Worm (Caenorhabditis elegans) whole organism, L4 larva: ENCODE results near the gene Y39A1C.1.
A peak's percentile ranks its signal among the peaks of the same experiment; 100 is the strongest.

Experiments used
- F26F4.8 ChIP-seq: fragments of 200-800 bp; sonication (Bioruptor generic); conservative IDR thresholded peaks from 2 replicates; pipeline ENCODE4 v1.3.6; 2022; ENCODE audit warnings: missing genetic modification characterization, missing compliant biosample characterization
- aha-1 ChIP-seq: fragments of 150-350 bp; peaks from one replicate; lab custom pipeline; 2014; ENCODE audit warnings: missing biosample characterization, missing genetic modification characterization
- aly-2 ChIP-seq: sonication (generic microtip); optimal IDR thresholded peaks from 2 replicates; lab custom pipeline; 2018; ENCODE audit warnings: missing biosample characterization, missing genetic modification characterization
- ama-1 ChIP-seq: fragments of 150-350 bp; optimal IDR thresholded peaks from 2 replicates; lab custom pipeline; 2014; ENCODE audit warnings: inconsistent platforms, mixed read lengths
- arid-1 ChIP-seq: fragments of 200-800 bp; sonication (Bioruptor generic); conservative IDR thresholded peaks from 2 replicates; pipeline ENCODE4 v1.3.6; 2022; ENCODE audit warnings: missing genetic modification reagents, missing genetic modification characterization, missing compliant biosample characterization
- ces-1 ChIP-seq: fragments of 150-350 bp; sonication (generic microtip); optimal IDR thresholded peaks from 4 replicates; lab custom pipeline; 2014; ENCODE audit warnings: missing biosample characterization, missing genetic modification reagents, missing genetic modification characterization
- ctbp-1 ChIP-seq: fragments of 200-800 bp; sonication (Bioruptor generic); IDR thresholded peaks from 2 replicates; pipeline ENCODE4 v1.3.6; 2022; ENCODE audit warnings: missing genetic modification reagents, missing genetic modification characterization, missing compliant biosample characterization
- daf-12 ChIP-seq: fragments of 150-350 bp; optimal IDR thresholded peaks from 2 replicates; lab custom pipeline; 2014; ENCODE audit warnings: missing biosample characterization, missing genetic modification reagents, missing genetic modification characterization
- daf-8 ChIP-seq: fragments of 200-800 bp; sonication (Bioruptor generic); IDR thresholded peaks from 2 replicates; pipeline ENCODE4 v1.3.6; 2022; ENCODE audit warnings: missing genetic modification characterization, missing compliant biosample characterization
- dmd-6 ChIP-seq: fragments of 200-800 bp; sonication (Bioruptor generic); IDR thresholded peaks from 2 replicates; pipeline ENCODE4 v1.3.6; 2022; ENCODE audit warnings: missing genetic modification reagents, missing genetic modification characterization, missing compliant biosample characterization
- dmd-8 ChIP-seq: fragments of 200-800 bp; sonication (Bioruptor generic); IDR thresholded peaks from 2 replicates; pipeline ENCODE4 v1.3.6; 2022; ENCODE audit warnings: missing genetic modification characterization, missing compliant biosample characterization
- dmd-9 ChIP-seq: fragments of 200-800 bp; sonication (Bioruptor generic); IDR thresholded peaks from 2 replicates; pipeline ENCODE4 v1.3.6; 2022; ENCODE audit warnings: missing genetic modification reagents, missing genetic modification characterization, missing compliant biosample characterization
- dpl-1 ChIP-seq: fragments of 150-350 bp; optimal IDR thresholded peaks from 2 replicates; lab custom pipeline; 2014; ENCODE audit warnings: missing biosample characterization, missing genetic modification reagents, missing genetic modification characterization
- dve-1 ChIP-seq: sonication (generic microtip); optimal IDR thresholded peaks from 2 replicates; lab custom pipeline; 2017; ENCODE audit warnings: antibody characterized with exemption, mild to moderate bottlenecking, missing genetic modification characterization, missing compliant biosample characterization; ENCODE audit not compliant: insufficient read depth
- egl-27 ChIP-seq: sonication (generic microtip); optimal IDR thresholded peaks from 3 replicates; lab custom pipeline; 2017; ENCODE audit warnings: missing biosample characterization, missing genetic modification reagents, missing genetic modification characterization
- fos-1 ChIP-seq: fragments of 150-350 bp; optimal IDR thresholded peaks from 2 replicates; lab custom pipeline; 2014; ENCODE audit warnings: missing biosample characterization, missing genetic modification characterization
- gei-8 ChIP-seq: fragments of 200-800 bp; sonication (Bioruptor generic); optimal IDR thresholded peaks from 2 replicates; lab custom pipeline; 2018; ENCODE audit warnings: mild to moderate bottlenecking, missing genetic modification characterization, missing compliant biosample characterization
- hlh-30 ChIP-seq: sonication (generic microtip); optimal IDR thresholded peaks from 2 replicates; lab custom pipeline; 2017; ENCODE audit warnings: antibody characterized with exemption, mild to moderate bottlenecking, missing genetic modification characterization, missing compliant biosample characterization; ENCODE audit not compliant: insufficient read depth
- lim-7 ChIP-seq: fragments of 200-800 bp; sonication (Bioruptor generic); IDR thresholded peaks from 2 replicates; pipeline ENCODE4 v1.3.6; 2022; ENCODE audit warnings: missing genetic modification characterization, missing compliant biosample characterization
- lin-15B ChIP-seq: fragments of 150-350 bp; sonication (generic microtip); optimal IDR thresholded peaks from 3 replicates; lab custom pipeline; 2014; ENCODE audit warnings: missing biosample characterization, missing genetic modification characterization
- lin-38 ChIP-seq: fragments of 200-800 bp; sonication (Bioruptor generic); IDR thresholded peaks from 2 replicates; pipeline ENCODE4 v1.3.6; 2022; ENCODE audit warnings: missing genetic modification reagents, missing genetic modification characterization, missing compliant biosample characterization
- lir-3 ChIP-seq: sonication (generic microtip); optimal IDR thresholded peaks from 2 replicates; lab custom pipeline; 2016; ENCODE audit warnings: mild to moderate bottlenecking, missing genetic modification characterization, missing compliant biosample characterization
- lsy-2 ChIP-seq, 2 experiments: fragments of 150-350 bp in 1 of 2; sonication (generic microtip) in 1 of 2; optimal IDR thresholded peaks; 2 replicates each; lab custom pipeline; 2014 to 2017; ENCODE audit warnings: missing biosample characterization in 2 of 2, missing genetic modification characterization in 2 of 2
- mep-1 ChIP-seq: fragments of 150-350 bp; sonication (generic microtip); optimal IDR thresholded peaks from 3 replicates; lab custom pipeline; 2014; ENCODE audit warnings: missing biosample characterization, missing genetic modification characterization
- mxl-2 ChIP-seq: fragments of 200-800 bp; sonication (Bioruptor generic); conservative IDR thresholded peaks from 2 replicates; pipeline ENCODE4 v1.3.6; 2022; ENCODE audit warnings: missing genetic modification reagents, missing genetic modification characterization, missing compliant biosample characterization
- mxl-3 ChIP-seq: fragments of 200-800 bp; sonication (Bioruptor generic); optimal IDR thresholded peaks from 2 replicates; lab custom pipeline; 2018; ENCODE audit warnings: mild to moderate bottlenecking, missing genetic modification characterization, missing compliant biosample characterization
- nhr-10 ChIP-seq: fragments of 150-350 bp; optimal IDR thresholded peaks from 2 replicates; lab custom pipeline; 2014; ENCODE audit warnings: missing biosample characterization, missing genetic modification characterization
- nhr-102 ChIP-seq: sonication (generic microtip); optimal IDR thresholded peaks from 2 replicates; lab custom pipeline; 2016; ENCODE audit warnings: mild to moderate bottlenecking, missing genetic modification characterization, moderate library complexity, missing compliant biosample characterization
- nhr-11 ChIP-seq: fragments of 150-350 bp; optimal IDR thresholded peaks from 2 replicates; lab custom pipeline; 2014; ENCODE audit warnings: missing biosample characterization, missing genetic modification characterization
- nhr-237 ChIP-seq: sonication (generic microtip); optimal IDR thresholded peaks from 2 replicates; lab custom pipeline; 2017; ENCODE audit warnings: missing biosample characterization, missing genetic modification characterization
- nhr-25 ChIP-seq: sonication (generic microtip); optimal IDR thresholded peaks from 2 replicates; lab custom pipeline; 2017; ENCODE audit warnings: missing genetic modification characterization, mild to moderate bottlenecking, missing compliant biosample characterization, antibody characterized with exemption, moderate library complexity, borderline replicate concordance; ENCODE audit not compliant: insufficient read depth
- nhr-28 ChIP-seq: fragments of 150-350 bp; optimal IDR thresholded peaks from 2 replicates; lab custom pipeline; 2014; ENCODE audit warnings: missing biosample characterization, missing genetic modification characterization
- nhr-6 ChIP-seq: fragments of 150-350 bp; optimal IDR thresholded peaks from 2 replicates; lab custom pipeline; 2014; ENCODE audit warnings: missing biosample characterization, missing genetic modification characterization
- nhr-77 ChIP-seq: fragments of 150-350 bp; optimal IDR thresholded peaks from 2 replicates; lab custom pipeline; 2014; ENCODE audit warnings: missing biosample characterization, missing genetic modification characterization
- pha-4 ChIP-seq, 2 experiments: fragments of 150-350 bp in 1 of 2; fragments of 200-800 bp in 1 of 2; sonication (Bioruptor generic) in 1 of 2; IDR thresholded peaks in 1 of 2; optimal IDR thresholded peaks in 1 of 2; 2 replicates each; pipeline versions ENCODE4 v1.3.6 to Lab custom; 2014 to 2022; ENCODE audit warnings: missing genetic modification characterization in 2 of 2, missing genetic modification reagents in 2 of 2, missing biosample characterization in 1 of 2, missing compliant biosample characterization in 1 of 2
- pqm-1 ChIP-seq: sonication (generic microtip); optimal IDR thresholded peaks from 2 replicates; lab custom pipeline; 2017; ENCODE audit warnings: missing biosample characterization, missing genetic modification characterization
- rbr-2 ChIP-seq: sonication (generic microtip); optimal IDR thresholded peaks from 2 replicates; lab custom pipeline; 2016; ENCODE audit warnings: missing genotype, missing genetic modification characterization, missing compliant biosample characterization
- saeg-2 ChIP-seq: fragments of 200-800 bp; sonication (Bioruptor generic); IDR thresholded peaks from 2 replicates; pipeline ENCODE4 v1.3.6; 2022; ENCODE audit warnings: missing genetic modification reagents, missing genetic modification characterization, missing compliant biosample characterization
- snpc-1.2 ChIP-seq: fragments of 200-800 bp; sonication (Bioruptor generic); IDR thresholded peaks from 2 replicates; pipeline ENCODE4 v1.3.6; 2022; ENCODE audit warnings: missing genetic modification reagents, missing genetic modification characterization, missing compliant biosample characterization
- spr-1 ChIP-seq: sonication (generic microtip); optimal IDR thresholded peaks from 2 replicates; lab custom pipeline; 2016; ENCODE audit warnings: mild to moderate bottlenecking, missing genetic modification characterization, missing compliant biosample characterization
- spr-3 ChIP-seq: fragments of 200-800 bp; sonication (Bioruptor generic); optimal IDR thresholded peaks from 2 replicates; lab custom pipeline; 2018; ENCODE audit warnings: mild to moderate bottlenecking, missing genetic modification characterization, missing compliant biosample characterization
- tra-1 ChIP-seq: fragments of 200-800 bp; sonication (Bioruptor generic); IDR thresholded peaks from 2 replicates; pipeline ENCODE4 v1.3.6; 2022; ENCODE audit warnings: missing genetic modification reagents, missing genetic modification characterization, missing compliant biosample characterization
- unc-62 ChIP-seq, 3 experiments: fragments of 150-350 bp in 1 of 3; sonication (generic microtip); optimal IDR thresholded peaks in 2 of 3; peaks in 1 of 3; 1 replicate in 1 of 3; 2 replicates in 2 of 3; lab custom pipeline; 2014 to 2017; ENCODE audit warnings: missing biosample characterization in 3 of 3, missing genetic modification characterization in 3 of 3, missing genetic modification reagents in 3 of 3, missing genotype in 1 of 3
- vab-7 ChIP-seq: fragments of 200-800 bp; sonication (Bioruptor generic); IDR thresholded peaks from 2 replicates; pipeline ENCODE4 v1.3.6; 2022; ENCODE audit warnings: missing genetic modification reagents, missing genetic modification characterization, missing compliant biosample characterization
- zag-1 ChIP-seq: fragments of 150-350 bp; optimal IDR thresholded peaks from 2 replicates; lab custom pipeline; 2014; ENCODE audit warnings: missing biosample characterization, missing genetic modification characterization
- zfp-3 ChIP-seq: fragments of 200-800 bp; sonication (Bioruptor generic); conservative IDR thresholded peaks from 2 replicates; pipeline ENCODE4 v1.3.6; 2022; ENCODE audit warnings: missing genetic modification reagents, missing genetic modification characterization, missing compliant biosample characterization
- zip-11 ChIP-seq: fragments of 200-800 bp; sonication (Bioruptor generic); IDR thresholded peaks from 2 replicates; pipeline ENCODE4 v1.3.6; 2022; ENCODE audit warnings: missing genetic modification characterization, missing compliant biosample characterization
- ztf-11 ChIP-seq: fragments of 150-350 bp; optimal IDR thresholded peaks from 2 replicates; lab custom pipeline; 2014; ENCODE audit warnings: missing biosample characterization, missing genetic modification characterization
- ztf-7 ChIP-seq: fragments of 150-350 bp; optimal IDR thresholded peaks from 2 replicates; lab custom pipeline; 2014; ENCODE audit warnings: missing biosample characterization, missing genetic modification characterization

The Y39A1C.1 gene

DNA sequence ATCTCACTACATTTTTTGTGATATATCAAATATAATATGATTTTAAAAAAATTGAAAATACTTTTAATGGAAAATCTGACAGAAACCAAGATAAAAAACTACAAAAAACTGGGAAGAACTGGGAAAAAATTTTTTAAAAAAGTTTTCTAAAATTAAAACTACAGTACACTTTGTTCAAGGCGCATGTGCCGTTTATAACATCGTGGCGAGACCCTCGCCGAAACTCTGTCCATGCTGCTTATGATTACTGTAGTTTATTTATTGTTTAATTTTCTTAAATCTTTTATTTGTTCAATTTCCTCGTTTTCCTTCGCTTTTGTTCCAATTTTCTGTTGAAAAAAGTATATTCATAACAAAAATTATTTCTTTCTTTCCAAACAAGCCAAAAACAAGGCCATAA lies 26.2 kb downstream of the Y39A1C.1 start, which contains the start of gene athp-1 (continued):
- TF ChIP-seq mxl-2 (GFP tag; lab: Robert Waterston, UW) (no peak), vab-7 (GFP tag; lab: Robert Waterston, UW) (no peak), pha-4 (GFP tag; IDR thresholded peaks at IDR 0.05; lab: Robert Waterston, UW) (no peak), pha-4 (tag; optimal IDR thresholded peaks at IDR 0.05; lab: Kevin White, UChicago) (no peak), ztf-11 (tag; lab: Kevin White, UChicago) (no peak), nhr-237 (no peak), tra-1 (GFP tag; lab: Robert Waterston, UW) (no peak), mxl-3 (no peak), nhr-25 (tag; lab: Kevin White, UChicago) (no peak), ama-1 (no peak), arid-1 (no peak), pqm-1 (tag; lab: Kevin White, UChicago) (no peak), daf-12 (tag; lab: Kevin White, UChicago) (no peak), spr-3 (GFP tag; lab: Kevin White, UChicago) (no peak), lsy-2 (tag; optimal IDR thresholded peaks at IDR 0.05; lab: Kevin White, UChicago) (peak in 1 of 2 experiments; percentile 52), ztf-7 (tag; lab: Kevin White, UChicago) (no peak), ces-1 (GFP tag; lab: Kevin White, UChicago) (no peak), dmd-8 (GFP tag; lab: Robert Waterston, UW) (no peak), nhr-6 (tag; lab: Kevin White, UChicago) (no peak), gei-8 (GFP tag; lab: Kevin White, UChicago) (no peak)

DNA sequence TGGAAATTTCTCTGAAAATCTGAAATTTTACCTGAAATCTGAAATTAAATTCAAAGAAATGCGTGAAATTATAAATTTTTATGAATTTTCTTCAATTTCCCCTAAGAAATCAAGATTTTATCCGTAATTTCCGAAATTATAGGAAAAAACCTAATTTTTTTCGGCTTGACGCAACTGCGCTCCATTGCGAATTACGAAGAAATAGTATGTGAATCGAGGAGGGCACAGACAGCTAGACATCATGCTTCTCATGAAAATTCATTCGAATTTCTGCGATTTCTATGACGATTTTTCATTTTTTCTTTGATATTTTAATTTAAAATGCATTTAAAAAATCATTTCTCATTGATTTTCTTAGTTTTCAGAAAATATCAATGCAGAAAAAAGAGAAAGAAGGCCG lies 26.7 kb downstream of the Y39A1C.1 start:
- TF ChIP-seq ctbp-1 (GFP tag; lab: Robert Waterston, UW) = no peak
- no peak for TF ChIP-seq zip-11
- peak; percentile 8 for TF ChIP-seq rbr-2 (tag; lab: Kevin White, UChicago)
- no peak for TF ChIP-seq lir-3 (tag; lab: Kevin White, UChicago)
- TF ChIP-seq daf-12 (tag; lab: Kevin White, UChicago) = no peak
- no peak for TF ChIP-seq pqm-1 (tag; lab: Kevin White, UChicago)
- no peak for TF ChIP-seq nhr-25 (tag; lab: Kevin White, UChicago)
- TF ChIP-seq lin-15B (tag; lab: Kevin White, UChicago) = peak; percentile 21
- TF ChIP-seq nhr-77 = peak; percentile 38
- peak in 1 of 2 experiments; percentile 82 for TF ChIP-seq lsy-2 (tag; optimal IDR thresholded peaks at IDR 0.05; lab: Kevin White, UChicago)
- no peak for TF ChIP-seq pha-4 (GFP tag; IDR thresholded peaks at IDR 0.05; lab: Robert Waterston, UW)
- peak; percentile 9 for TF ChIP-seq pha-4 (tag; optimal IDR thresholded peaks at IDR 0.05; lab: Kevin White, UChicago)
- TF ChIP-seq dmd-6 (GFP tag; lab: Robert Waterston, UW) = no peak
- TF ChIP-seq mep-1 (tag; lab: Kevin White, UChicago) = peak; percentile 55
- TF ChIP-seq dve-1 (tag; lab: Kevin White, UChicago) = peak; percentile 53
- TF ChIP-seq lin-38 (GFP tag; lab: Robert Waterston, UW) = peak; percentile 98
- no peak for TF ChIP-seq lim-7 (GFP tag; lab: Robert Waterston, UW)
- no peak for TF ChIP-seq zag-1 (tag; lab: Kevin White, UChicago)
- peak; percentile 51 for TF ChIP-seq hlh-30 (tag; lab: Kevin White, UChicago)
- no peak for TF ChIP-seq zfp-3 (GFP tag; lab: Robert Waterston, UW)
- TF ChIP-seq egl-27 (tag; lab: Kevin White, UChicago) = no peak
- no peak for TF ChIP-seq snpc-1.2 (GFP tag; lab: Robert Waterston, UW)
- TF ChIP-seq fos-1 (tag; lab: Kevin White, UChicago) = no peak
- no peak for TF ChIP-seq gei-8 (GFP tag; lab: Kevin White, UChicago)
- no peak for TF ChIP-seq nhr-102 (tag; lab: Kevin White, UChicago)
- TF ChIP-seq aha-1 (tag; lab: Kevin White, UChicago) = no peak
- TF ChIP-seq spr-1 = no peak
- no peak for TF ChIP-seq vab-7 (GFP tag; lab: Robert Waterston, UW)
- peak; percentile 42 for TF ChIP-seq ztf-7 (tag; lab: Kevin White, UChicago)
- TF ChIP-seq daf-8 (GFP tag; lab: Robert Waterston, UW) = no peak
- no peak for TF ChIP-seq aly-2
- TF ChIP-seq F26F4.8 = no peak
- no peak for TF ChIP-seq nhr-10
- peak; percentile 24 for TF ChIP-seq nhr-11 (tag; lab: Kevin White, UChicago)
- TF ChIP-seq dpl-1 (GFP tag; lab: Kevin White, UChicago) = peak; percentile 67
- TF ChIP-seq unc-62 (GFP tag; optimal IDR thresholded peaks at IDR 0.05 in 1 of 2; lab: Kevin White, UChicago) = peak in 1 of 2 experiments; percentile 24
- no peak for TF ChIP-seq unc-62 (tag; optimal IDR thresholded peaks at IDR 0.05; lab: Kevin White, UChicago)
- TF ChIP-seq saeg-2 (GFP tag; lab: Robert Waterston, UW) = no peak
- TF ChIP-seq nhr-28 = no peak
- no peak for TF ChIP-seq dmd-9 (GFP tag; lab: Robert Waterston, UW)
